Fruit fly (Drosophila melanogaster) whole organism, embryonic: ENCODE measurements around the gene CG4611.

Source experiments
- Abd-B ChIP-seq: fragments of 200-800 bp; sonication (Bioruptor generic); optimal IDR thresholded peaks from 2 replicates; lab custom pipeline; 2018; ENCODE audit warnings: missing biosample characterization, mild to moderate bottlenecking, missing genetic modification characterization, moderate library complexity
- CG10147 ChIP-seq: fragments of 200-800 bp; sonication (Bioruptor generic); optimal IDR thresholded peaks from 2 replicates; lab custom pipeline; 2019; ENCODE audit warnings: missing biosample characterization, mild to moderate bottlenecking, missing genetic modification characterization, moderate library complexity
- CG1024 ChIP-seq: fragments of 200-800 bp; sonication (Bioruptor generic); IDR thresholded peaks from 2 replicates; pipeline ENCODE4 v1.3.6; 2022; ENCODE audit warnings: missing biosample characterization, missing genetic modification characterization
- CG11093 ChIP-seq: fragments of 200-800 bp; sonication (Bioruptor generic); IDR thresholded peaks from 3 replicates; pipeline ENCODE4 v1.3.6; 2022; ENCODE audit warnings: missing biosample characterization, missing genetic modification characterization
- CG13123 ChIP-seq: fragments of 200-800 bp; sonication (Bioruptor generic); optimal IDR thresholded peaks from 2 replicates; lab custom pipeline; 2016; ENCODE audit warnings: missing biosample characterization, missing genetic modification characterization
- CG14050 ChIP-seq: fragments of 200-800 bp; sonication (Bioruptor generic); IDR thresholded peaks from 3 replicates; pipeline ENCODE4 v1.3.6; 2022; ENCODE audit warnings: missing biosample characterization, missing genetic modification characterization
- CG15269 ChIP-seq: fragments of 200-800 bp; sonication (Bioruptor generic); optimal IDR thresholded peaks from 2 replicates; lab custom pipeline; 2018; ENCODE audit warnings: missing biosample characterization, mild to moderate bottlenecking, missing genetic modification characterization, moderate library complexity
- CG16863 ChIP-seq: fragments of 200-800 bp; sonication (Bioruptor generic); optimal IDR thresholded peaks from 3 replicates; lab custom pipeline; 2016; ENCODE audit warnings: missing biosample characterization, missing genetic modification characterization
- CG1792 ChIP-seq: fragments of 200-800 bp; sonication (Bioruptor generic); optimal IDR thresholded peaks from 2 replicates; lab custom pipeline; 2016; ENCODE audit warnings: missing biosample characterization, missing genetic modification characterization
- CG18262 ChIP-seq: fragments of 200-800 bp; optimal IDR thresholded peaks from 3 replicates; lab custom pipeline; 2019; ENCODE audit warnings: missing biosample characterization, mild to moderate bottlenecking, missing genetic modification characterization, moderate library complexity
- CG2116 ChIP-seq: fragments of 200-800 bp; sonication (Bioruptor generic); optimal IDR thresholded peaks from 3 replicates; lab custom pipeline; 2018; ENCODE audit warnings: missing biosample characterization, mild to moderate bottlenecking, missing genetic modification characterization
- CG2129 ChIP-seq: fragments of 200-800 bp; sonication (Bioruptor generic); IDR thresholded peaks from 2 replicates; pipeline ENCODE4 v1.3.6; 2022; ENCODE audit warnings: missing biosample characterization, missing genetic modification characterization; ENCODE audit not compliant: partially characterized antibody
- CG31365 ChIP-seq: fragments of 200-800 bp; sonication (Bioruptor generic); optimal IDR thresholded peaks from 2 replicates; lab custom pipeline; 2018; ENCODE audit warnings: missing biosample characterization, mild to moderate bottlenecking, missing genetic modification characterization
- CG3838 ChIP-seq: fragments of 200-800 bp; sonication (Bioruptor generic); optimal IDR thresholded peaks from 3 replicates; lab custom pipeline; 2016; ENCODE audit warnings: missing biosample characterization, missing genetic modification characterization
- CG42726 ChIP-seq: fragments of 200-800 bp; sonication (Bioruptor generic); IDR thresholded peaks from 2 replicates; pipeline ENCODE4 v1.3.6; 2022; ENCODE audit warnings: missing biosample characterization, missing genetic modification characterization; ENCODE audit not compliant: partially characterized antibody
- CG6175 ChIP-seq: fragments of 200-800 bp; sonication (Bioruptor generic); IDR thresholded peaks from 3 replicates; pipeline ENCODE4 v1.3.6; 2022; ENCODE audit warnings: missing biosample characterization, missing genetic modification characterization
- CG6791 ChIP-seq: fragments of 200-800 bp; sonication (Bioruptor generic); IDR thresholded peaks from 3 replicates; pipeline ENCODE4 v1.3.6; 2022; ENCODE audit warnings: missing biosample characterization, missing genetic modification characterization; ENCODE audit not compliant: partially characterized antibody
- CG8478 ChIP-seq: fragments of >200 bp; optimal IDR thresholded peaks from 2 replicates; lab custom pipeline; 2018
- CG9932 ChIP-seq: fragments of 200-800 bp; sonication (Bioruptor generic); IDR thresholded peaks from 2 replicates; pipeline ENCODE4 v1.3.6; 2022; ENCODE audit warnings: missing biosample characterization, missing genetic modification characterization
- CTCF ChIP-seq: fragments of 200-800 bp; sonication (Bioruptor generic); optimal IDR thresholded peaks from 2 replicates; lab custom pipeline; 2017; ENCODE audit warnings: missing biosample characterization, mild to moderate bottlenecking, missing genetic modification characterization, moderate library complexity
- D ChIP-seq, 2 experiments: fragments of 200-800 bp in 1 of 2; fragments of >200 bp in 1 of 2; sonication (Bioruptor generic) in 1 of 2; optimal IDR thresholded peaks; 2 replicates in 1 of 2; 3 replicates in 1 of 2; lab custom pipeline; 2017; ENCODE audit warnings: mild to moderate bottlenecking in 1 of 2, missing biosample characterization in 1 of 2, missing genetic modification characterization in 1 of 2, missing genetic modification reagents in 1 of 2
- HLHmδ ChIP-seq: fragments of 200-800 bp; sonication (Bioruptor generic); optimal IDR thresholded peaks from 2 replicates; lab custom pipeline; 2018; ENCODE audit warnings: missing biosample characterization, mild to moderate bottlenecking, missing genetic modification characterization, moderate library complexity
- Hey ChIP-seq: fragments of 200-800 bp; sonication (Bioruptor generic); optimal IDR thresholded peaks from 3 replicates; lab custom pipeline; 2018; ENCODE audit warnings: missing biosample characterization, mild to moderate bottlenecking, missing genetic modification characterization
- HmgZ ChIP-seq: fragments of 200-800 bp; sonication (Bioruptor generic); optimal IDR thresholded peaks from 2 replicates; lab custom pipeline; 2018; ENCODE audit warnings: missing biosample characterization, mild to moderate bottlenecking, missing genetic modification characterization
- Lpt ChIP-seq: fragments of >200 bp; optimal IDR thresholded peaks from 2 replicates; lab custom pipeline; 2018; ENCODE audit warnings: missing biosample characterization, missing genetic modification characterization
- Med ChIP-seq: fragments of 200-800 bp; sonication (Bioruptor generic); peaks from one replicate; lab custom pipeline; 2016; ENCODE audit warnings: missing biosample characterization, missing genetic modification characterization, mild to moderate bottlenecking, inconsistent platforms, moderate library complexity
- NFAT ChIP-seq: fragments of 200-800 bp; sonication (Bioruptor generic); IDR thresholded peaks from 2 replicates; pipeline ENCODE4 v1.3.6; 2022; ENCODE audit warnings: missing biosample characterization, missing genetic modification characterization
- Opbp ChIP-seq: fragments of 200-800 bp; sonication (Bioruptor generic); IDR thresholded peaks from 3 replicates; pipeline ENCODE4 v1.3.6; 2022; ENCODE audit warnings: missing biosample characterization, missing genetic modification characterization; ENCODE audit not compliant: partially characterized antibody
- Poxn ChIP-seq: fragments of 200-800 bp; sonication (Bioruptor generic); IDR thresholded peaks from 2 replicates; pipeline ENCODE4 v1.3.6; 2022; ENCODE audit warnings: missing biosample characterization, missing genetic modification characterization
- Trl ChIP-seq, 3 experiments: fragments of >200 bp in 2 of 3; fragments of 200-800 bp in 1 of 3; sonication (Bioruptor generic) in 1 of 3; optimal IDR thresholded peaks; 2 replicates in 1 of 3; 3 replicates in 2 of 3; lab custom pipeline; 2016 to 2017; ENCODE audit warnings: missing biosample characterization in 1 of 3, missing genetic modification characterization in 1 of 3
- Xrp1 ChIP-seq: fragments of 200-800 bp; sonication (Bioruptor generic); IDR thresholded peaks from 2 replicates; pipeline ENCODE4 v1.3.6; 2022; ENCODE audit warnings: missing biosample characterization, missing genetic modification characterization
- aop ChIP-seq: fragments of 200-800 bp; sonication (Bioruptor generic); IDR thresholded peaks from 2 replicates; pipeline ENCODE4 v1.3.6; 2022; ENCODE audit warnings: missing biosample characterization, missing genetic modification characterization
- az2 ChIP-seq: fragments of 200-800 bp; sonication (Bioruptor generic); optimal IDR thresholded peaks from 3 replicates; lab custom pipeline; 2016; ENCODE audit warnings: missing biosample characterization, missing genetic modification characterization
- dmrt99B ChIP-seq: fragments of 200-800 bp; sonication (Bioruptor generic); optimal IDR thresholded peaks from 2 replicates; lab custom pipeline; 2018; ENCODE audit warnings: missing biosample characterization, mild to moderate bottlenecking, missing genetic modification characterization, moderate library complexity
- dysf ChIP-seq: fragments of 200-800 bp; sonication (Bioruptor generic); IDR thresholded peaks from 3 replicates; pipeline ENCODE4 v1.3.6; 2022; ENCODE audit warnings: missing biosample characterization, missing genetic modification characterization
- grn ChIP-seq: fragments of 200-800 bp; sonication (Bioruptor generic); optimal IDR thresholded peaks from 3 replicates; lab custom pipeline; 2017; ENCODE audit warnings: missing biosample characterization, missing genetic modification characterization
- hkb ChIP-seq, 2 experiments: fragments of 200-800 bp in 1 of 2; fragments of >200 bp in 1 of 2; sonication (Bioruptor generic) in 1 of 2; IDR thresholded peaks in 1 of 2; optimal IDR thresholded peaks in 1 of 2; 2 replicates each; pipeline versions ENCODE4 v1.3.6 to Lab custom; 2017 to 2022; ENCODE audit warnings: missing biosample characterization in 1 of 2, missing genetic modification characterization in 1 of 2
- lab ChIP-seq: fragments of 200-800 bp; sonication (Bioruptor generic); optimal IDR thresholded peaks from 3 replicates; lab custom pipeline; 2017; ENCODE audit warnings: missing biosample characterization, missing genetic modification characterization, mild to moderate bottlenecking, moderate library complexity, missing genetic modification reagents
- lilli ChIP-seq: fragments of 200-800 bp; sonication (Bioruptor generic); optimal IDR thresholded peaks from 3 replicates; lab custom pipeline; 2016; ENCODE audit warnings: missing biosample characterization, missing genetic modification characterization
- nmo ChIP-seq: fragments of 200-800 bp; sonication (Bioruptor generic); optimal IDR thresholded peaks from 2 replicates; lab custom pipeline; 2018; ENCODE audit warnings: missing biosample characterization, mild to moderate bottlenecking, missing genetic modification characterization, moderate library complexity
- pfk ChIP-seq: fragments of 200-800 bp; sonication (Bioruptor generic); optimal IDR thresholded peaks from 2 replicates; lab custom pipeline; 2018; ENCODE audit warnings: missing biosample characterization, mild to moderate bottlenecking, missing genetic modification characterization, moderate library complexity
- phol ChIP-seq: fragments of 200-800 bp; sonication (Bioruptor generic); optimal IDR thresholded peaks from 3 replicates; lab custom pipeline; 2018; ENCODE audit warnings: missing biosample characterization, mild to moderate bottlenecking, missing genetic modification characterization, moderate library complexity
- rib ChIP-seq: fragments of 200-800 bp; sonication (Bioruptor generic); IDR thresholded peaks from 2 replicates; pipeline ENCODE4 v1.3.6; 2022; ENCODE audit warnings: missing biosample characterization, missing genetic modification characterization
- sd ChIP-seq: fragments of 200-800 bp; sonication (Bioruptor generic); optimal IDR thresholded peaks from 3 replicates; lab custom pipeline; 2018; ENCODE audit warnings: missing biosample characterization, mild to moderate bottlenecking, missing genetic modification characterization, moderate library complexity
- slbo ChIP-seq: fragments of 200-800 bp; sonication (Bioruptor generic); IDR thresholded peaks from 2 replicates; pipeline ENCODE4 v1.3.6; 2022; ENCODE audit warnings: missing biosample characterization, missing genetic modification characterization
- sug ChIP-seq: fragments of 200-800 bp; optimal IDR thresholded peaks from 2 replicates; lab custom pipeline; 2019; ENCODE audit warnings: missing biosample characterization, mild to moderate bottlenecking, missing genetic modification characterization, moderate library complexity
- tup ChIP-seq: fragments of 200-800 bp; sonication (Bioruptor generic); optimal IDR thresholded peaks from 2 replicates; lab custom pipeline; 2016; ENCODE audit warnings: missing biosample characterization, mild to moderate bottlenecking, missing genetic modification characterization, moderate library complexity
- unc-4 ChIP-seq: fragments of 200-800 bp; sonication (Bioruptor generic); IDR thresholded peaks from 2 replicates; pipeline ENCODE4 v1.3.6; 2022; ENCODE audit warnings: missing biosample characterization, missing genetic modification characterization; ENCODE audit not compliant: partially characterized antibody
- unpg ChIP-seq: fragments of 200-800 bp; sonication (Bioruptor generic); optimal IDR thresholded peaks from 3 replicates; lab custom pipeline; 2018; ENCODE audit warnings: missing biosample characterization, mild to moderate bottlenecking, missing genetic modification characterization, moderate library complexity
- vvl ChIP-seq: fragments of 200-800 bp; sonication (Bioruptor generic); IDR thresholded peaks from 2 replicates; pipeline ENCODE4 v1.3.6; 2022; ENCODE audit warnings: missing biosample characterization, missing genetic modification characterization

The CG4611 gene

dm6 chr3L:5180968-5181612 is 44.9 kb downstream of the CG4611 start (continued):
- no peak for TF ChIP-seq CG2116
- TF ChIP-seq CTCF (GFP tag; lab: Kevin White, UChicago) = no peak
- no peak for TF ChIP-seq HmgZ (tag; lab: Kevin White, UChicago)
- no peak for TF ChIP-seq vvl (GFP tag; lab: Robert Waterston, UW)
- TF ChIP-seq rib (GFP tag; lab: Robert Waterston, UW) = no peak
- no peak for TF ChIP-seq dysf (GFP tag; lab: Robert Waterston, UW)
- no peak for TF ChIP-seq NFAT (GFP tag; lab: Robert Waterston, UW)
- no peak for TF ChIP-seq hkb (optimal IDR thresholded peaks at IDR 0.05; lab: Kevin White, UChicago)
- 0 out of 2 replicates have a peak, but pooled peaks have one; percentile 14 for TF ChIP-seq hkb (GFP tag; IDR thresholded peaks at IDR 0.05; lab: Robert Waterston, UW)
- TF ChIP-seq Lpt = no peak
- no peak for TF ChIP-seq CG3838 (GFP tag; lab: Kevin White, UChicago)
- no peak for TF ChIP-seq pfk (GFP tag; lab: Kevin White, UChicago)
- TF ChIP-seq CG15269 = no peak
- no peak for TF ChIP-seq CG31365
- TF ChIP-seq CG6791 = no peak
- TF ChIP-seq CG13123 (GFP tag; lab: Kevin White, UChicago) = no peak
- TF ChIP-seq CG6175 (GFP tag; lab: Robert Waterston, UW) = no peak
- peak; percentile 16 for TF ChIP-seq lab (GFP tag; lab: Kevin White, UChicago)
- TF ChIP-seq CG8478 (lab: Kevin White, UChicago) = no peak
- peak; percentile 24 for TF ChIP-seq grn (GFP tag; lab: Kevin White, UChicago)
- peak; percentile 45 for TF ChIP-seq sug (tag; lab: Kevin White, UChicago)
- no peak for TF ChIP-seq lilli
- peak; percentile 31 for TF ChIP-seq Med (GFP tag; lab: Kevin White, UChicago)
- no peak for TF ChIP-seq CG1024 (GFP tag; lab: Robert Waterston, UW)
- TF ChIP-seq CG10147 (GFP tag; lab: Kevin White, UChicago) = no peak
- TF ChIP-seq CG14050 (GFP tag; lab: Robert Waterston, UW) = no peak
- TF ChIP-seq Poxn = no peak
- peak in 1 of 2 experiments; percentile 7 for TF ChIP-seq Trl (optimal IDR thresholded peaks at IDR 0.05; lab: Kevin White, UChicago)
- no peak for TF ChIP-seq Trl (GFP tag; optimal IDR thresholded peaks at IDR 0.05; lab: Kevin White, UChicago)
- no peak for TF ChIP-seq CG16863 (GFP tag; lab: Kevin White, UChicago)
- TF ChIP-seq HLHmδ (GFP tag; lab: Kevin White, UChicago) = no peak
- no peak for TF ChIP-seq dmrt99B
- TF ChIP-seq unpg (GFP tag; lab: Kevin White, UChicago) = no peak
- no peak for TF ChIP-seq D (optimal IDR thresholded peaks at IDR 0.05; lab: Kevin White, UChicago)
- TF ChIP-seq D (GFP tag; optimal IDR thresholded peaks at IDR 0.05; lab: Kevin White, UChicago) = no peak
- no peak for TF ChIP-seq tup (GFP tag; lab: Kevin White, UChicago)
- no peak for TF ChIP-seq unc-4 (GFP tag; lab: Robert Waterston, UW)
- TF ChIP-seq phol = no peak
- TF ChIP-seq CG1792 (GFP tag; lab: Kevin White, UChicago) = no peak
- TF ChIP-seq Xrp1 (GFP tag; lab: Robert Waterston, UW) = no peak
- TF ChIP-seq slbo (GFP tag; lab: Robert Waterston, UW) = no peak
- no peak for TF ChIP-seq aop (GFP tag; lab: Robert Waterston, UW)
- no peak for TF ChIP-seq CG18262 (tag; lab: Kevin White, UChicago)
- TF ChIP-seq CG11093 (GFP tag; lab: Robert Waterston, UW) = no peak
- peak; percentile 85 for TF ChIP-seq sd (tag; lab: Kevin White, UChicago)
- TF ChIP-seq Abd-B (GFP tag; lab: Kevin White, UChicago) = no peak
- TF ChIP-seq Opbp (GFP tag; lab: Robert Waterston, UW) = no peak
- no peak for TF ChIP-seq CG9932 (GFP tag; lab: Robert Waterston, UW)
- no peak for TF ChIP-seq az2 (GFP tag; lab: Kevin White, UChicago)
- no peak for TF ChIP-seq nmo
- TF ChIP-seq CG2129 (GFP tag; lab: Robert Waterston, UW) = no peak
- no peak for TF ChIP-seq CG42726 (GFP tag; lab: Robert Waterston, UW)
- no peak for TF ChIP-seq Hey (tag; lab: Kevin White, UChicago)
